Fruit fly (Drosophila melanogaster) whole organism, prepupa: ENCODE results near the gene CG4465.

Experiments
- Gug ChIP-seq: fragments of 200-800 bp; sonication (Bioruptor generic); IDR thresholded peaks from 2 replicates; pipeline ENCODE4 v1.3.6; 2022; ENCODE audit warnings: missing biosample characterization, missing genetic modification characterization
- Hr39 ChIP-seq: fragments of 200-800 bp; sonication (Bioruptor generic); optimal IDR thresholded peaks from 2 replicates; lab custom pipeline; 2016; ENCODE audit warnings: missing biosample characterization, missing genetic modification characterization
- Sox102F ChIP-seq: fragments of 200-800 bp; sonication (Bioruptor generic); optimal IDR thresholded peaks from 2 replicates; lab custom pipeline; 2016; ENCODE audit warnings: missing biosample characterization, mild to moderate bottlenecking, missing genetic modification characterization
- Sox15 ChIP-seq: fragments of 200-800 bp; sonication (Bioruptor generic); optimal IDR thresholded peaks from 3 replicates; lab custom pipeline; 2016; ENCODE audit warnings: missing biosample characterization, missing genetic modification characterization
- fd85E ChIP-seq: fragments of 200-800 bp; sonication (Bioruptor generic); optimal IDR thresholded peaks from 3 replicates; lab custom pipeline; 2016; ENCODE audit warnings: missing biosample characterization, missing genetic modification characterization
- vri ChIP-seq: fragments of 200-800 bp; sonication (Bioruptor generic); optimal IDR thresholded peaks from 3 replicates; lab custom pipeline; 2016; ENCODE audit warnings: missing biosample characterization, mild to moderate bottlenecking, missing genetic modification characterization

- no peak for TF ChIP-seq Sox15 (GFP tag; lab: Kevin White, UChicago)
- peak; percentile 9 for TF ChIP-seq vri (GFP tag; lab: Kevin White, UChicago)
- TF ChIP-seq Sox102F (GFP tag; lab: Kevin White, UChicago): no peak
- TF ChIP-seq Gug (GFP tag; lab: Robert Waterston, UW): no peak
- no peak for TF ChIP-seq Hr39 (GFP tag; lab: Kevin White, UChicago)
- no peak for TF ChIP-seq fd85E (GFP tag; lab: Kevin White, UChicago)
Measured at dm6 chr3R:19924331-19924730, 6.7 kb upstream of the CG4465 start.
